Worm (Caenorhabditis elegans): Measurements from ENCODE around the gene nhr-115.

Gene nhr-115

DNA sequence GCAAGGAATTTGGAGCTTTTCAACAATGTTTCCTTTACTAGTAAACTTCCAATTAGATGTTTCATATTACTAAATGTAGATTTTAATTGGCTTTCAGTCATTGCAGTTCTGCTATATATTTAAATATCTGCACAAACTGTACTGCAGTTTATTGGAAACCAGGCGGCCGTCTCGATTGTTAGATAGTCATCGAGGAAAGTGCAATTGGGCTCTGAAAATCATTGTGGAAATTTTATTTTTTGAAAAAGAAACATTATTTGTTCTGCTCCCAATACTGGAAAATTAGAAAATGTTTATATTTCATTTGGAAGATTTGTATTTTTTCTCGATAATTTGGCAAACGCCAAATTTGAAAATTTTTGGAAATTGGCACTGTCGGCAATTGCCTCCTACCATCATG, 46.2 kb downstream of the nhr-115 start, which contains the start of gene irld-29:
Gene irld-29 (minus strand): TSS at position 101 of the 400 bp plus-strand sequence.
- TF ChIP-seq cnd-1 (tag; optimal IDR thresholded peaks at IDR 0.05) (no peak), unc-39 (tag; optimal IDR thresholded peaks at IDR 0.05) (no peak), sem-2 (GFP tag; optimal IDR thresholded peaks at IDR 0.05) (no peak), nhr-76 (tag; optimal IDR thresholded peaks at IDR 0.05) (no peak), ztf-11 (tag; optimal IDR thresholded peaks at IDR 0.05) (no peak), tbx-8 (GFP tag; optimal IDR thresholded peaks at IDR 0.05) (no peak), sptf-1 (tag; optimal IDR thresholded peaks at IDR 0.05) (no peak)

ce11 chrV:2341285-2341684, 48.9 kb downstream of the nhr-115 start, which contains the start of gene irld-30:
Gene irld-30, minus strand, starts transcription at chrV:2341385.
- TF ChIP-seq lsy-2 (tag; optimal IDR thresholded peaks at IDR 0.05) (no peak), ztf-11 (tag; optimal IDR thresholded peaks at IDR 0.05) (no peak), nhr-237 (tag; optimal IDR thresholded peaks at IDR 0.05) (no peak), ham-2 (GFP tag; optimal IDR thresholded peaks at IDR 0.05) (no peak), mls-2 (tag; optimal IDR thresholded peaks at IDR 0.05) (no peak), flh-1 (GFP tag; optimal IDR thresholded peaks at IDR 0.05) (no peak), elt-1 (tag; optimal IDR thresholded peaks at IDR 0.05; ENCODE audit: borderline replicate concordance, insufficient read depth) (no peak), sem-2 (GFP tag; optimal IDR thresholded peaks at IDR 0.05) (no peak), tbx-8 (GFP tag; optimal IDR thresholded peaks at IDR 0.05) (no peak), unc-39 (tag; optimal IDR thresholded peaks at IDR 0.05) (no peak), pha-4 (tag; optimal IDR thresholded peaks at IDR 0.05) (no peak), cnd-1 (tag; optimal IDR thresholded peaks at IDR 0.05) (no peak), zip-8 (tag; optimal IDR thresholded peaks at IDR 0.05) (no peak), elt-3 (tag; optimal IDR thresholded peaks at IDR 0.05) (no peak), lin-32 (GFP tag; optimal IDR thresholded peaks at IDR 0.05) (no peak), ceh-39 (tag; optimal IDR thresholded peaks at IDR 0.05) (no peak), mab-5 (tag; optimal IDR thresholded peaks at IDR 0.05) (no peak)

DNA sequence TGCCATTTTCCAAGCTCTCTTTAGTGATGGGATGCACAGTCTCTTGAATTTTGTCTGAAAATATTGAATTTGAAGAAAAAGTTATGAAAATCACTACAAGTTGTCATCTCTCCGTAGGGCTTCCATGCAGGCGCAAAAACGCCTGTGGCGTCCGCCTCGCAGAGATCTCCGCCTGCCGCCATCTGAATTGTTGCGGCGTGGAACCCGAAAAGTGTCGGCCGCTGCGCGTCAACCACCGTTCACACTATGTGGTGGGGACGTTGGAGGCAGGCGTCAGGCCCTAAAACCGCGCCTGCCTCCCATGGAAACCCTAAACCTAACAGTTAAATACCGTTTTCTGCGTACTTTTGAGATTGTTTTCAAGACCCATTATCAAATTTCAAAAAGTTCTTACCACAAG, 49.7 kb downstream of the nhr-115 start:
- no peak for TF ChIP-seq nhr-12 (tag; optimal IDR thresholded peaks at IDR 0.05)
- TF ChIP-seq pha-4 (tag; optimal IDR thresholded peaks at IDR 0.05) = no peak
- no peak for TF ChIP-seq unc-120 (tag; optimal IDR thresholded peaks at IDR 0.05; ENCODE audit: poor library complexity, severe bottlenecking)
- TF ChIP-seq sptf-1 (tag; optimal IDR thresholded peaks at IDR 0.05) = no peak
- no peak for TF ChIP-seq bed-3 (GFP tag; optimal IDR thresholded peaks at IDR 0.05)
- TF ChIP-seq ceh-83 (GFP tag; optimal IDR thresholded peaks at IDR 0.05) = no peak
- no peak for TF ChIP-seq cnd-1 (tag; optimal IDR thresholded peaks at IDR 0.05)
- TF ChIP-seq tbx-8 (GFP tag; optimal IDR thresholded peaks at IDR 0.05) = no peak
- TF ChIP-seq lsy-2 (tag; optimal IDR thresholded peaks at IDR 0.05) = no peak
- no peak for TF ChIP-seq lin-32 (GFP tag; optimal IDR thresholded peaks at IDR 0.05)
- no peak for TF ChIP-seq nhr-237 (tag; optimal IDR thresholded peaks at IDR 0.05)
- TF ChIP-seq drap-1 (GFP tag; optimal IDR thresholded peaks at IDR 0.05) = no peak
- TF ChIP-seq ces-1 (GFP tag; optimal IDR thresholded peaks at IDR 0.05) = no peak
- no peak for TF ChIP-seq blmp-1 (tag; optimal IDR thresholded peaks at IDR 0.05)
- TF ChIP-seq nhr-2 (tag; optimal IDR thresholded peaks at IDR 0.05) = no peak
- no peak for TF ChIP-seq flh-1 (GFP tag; optimal IDR thresholded peaks at IDR 0.05)
- no peak for TF ChIP-seq unc-39 (tag; optimal IDR thresholded peaks at IDR 0.05)

DNA sequence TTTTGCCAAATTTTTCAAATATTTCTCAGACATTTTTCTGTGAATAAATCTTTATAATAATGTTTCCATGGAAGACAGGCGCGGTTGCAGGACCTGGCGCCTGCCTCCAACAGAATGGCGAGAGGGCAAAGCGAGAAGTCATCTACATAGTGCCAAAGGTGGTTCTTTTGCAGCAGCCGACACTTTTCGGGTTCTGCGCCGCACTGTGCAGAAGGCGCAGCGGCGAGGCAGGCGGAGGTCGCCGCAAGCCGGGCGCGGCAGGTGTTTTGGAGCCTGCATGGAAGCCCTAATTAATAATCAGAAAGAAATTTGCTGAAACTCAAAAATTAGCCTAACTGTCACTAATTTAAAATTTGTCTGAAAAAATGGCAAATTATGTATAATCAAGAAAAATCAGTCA, 51.2 kb downstream of the nhr-115 start:
- TF ChIP-seq elt-3 (tag; optimal IDR thresholded peaks at IDR 0.05) (no peak), drap-1 (GFP tag; optimal IDR thresholded peaks at IDR 0.05) (no peak), unc-62 (GFP tag; optimal IDR thresholded peaks at IDR 0.05) (no peak), lsy-2 (tag; optimal IDR thresholded peaks at IDR 0.05) (no peak), elt-1 (tag; optimal IDR thresholded peaks at IDR 0.05; ENCODE audit: borderline replicate concordance, insufficient read depth) (no peak), nhr-237 (tag; optimal IDR thresholded peaks at IDR 0.05) (no peak), nhr-76 (tag; optimal IDR thresholded peaks at IDR 0.05) (no peak), nhr-2 (tag; optimal IDR thresholded peaks at IDR 0.05) (no peak), mls-2 (tag; optimal IDR thresholded peaks at IDR 0.05) (no peak), ceh-39 (tag; optimal IDR thresholded peaks at IDR 0.05) (no peak), snpc-4 (tag; optimal IDR thresholded peaks at IDR 0.05) (no peak), lin-13 (tag; optimal IDR thresholded peaks at IDR 0.05) (no peak), cnd-1 (tag; optimal IDR thresholded peaks at IDR 0.05) (no peak), nhr-12 (tag; optimal IDR thresholded peaks at IDR 0.05) (no peak), ces-1 (GFP tag; optimal IDR thresholded peaks at IDR 0.05) (no peak), nhr-28 (tag; optimal IDR thresholded peaks at IDR 0.05) (no peak)

Measured in whole organism, mixed stage, embryonic.